Worm (Caenorhabditis elegans): ENCODE results near the gene F01G4.6.

DNA sequence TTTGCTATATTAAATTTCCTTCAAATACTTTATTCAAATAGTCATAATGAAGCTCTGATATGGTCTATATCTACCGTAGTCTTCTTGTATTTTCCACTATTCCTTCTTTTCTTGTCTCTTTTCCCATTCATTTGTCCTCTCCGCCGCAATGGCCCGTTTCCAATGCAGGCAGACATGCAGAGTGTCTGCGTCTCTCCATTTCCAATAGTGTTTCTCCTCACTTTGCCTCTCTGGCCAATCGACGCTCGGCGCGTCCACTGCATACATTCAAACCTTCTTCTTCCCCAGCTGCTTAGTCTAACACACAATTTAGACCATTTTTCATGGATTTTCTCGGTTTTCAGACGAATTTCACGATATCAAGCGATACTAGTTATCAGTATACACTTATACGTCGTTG lies 24.1 kb downstream of the F01G4.6 start:
- TF ChIP-seq ceh-90 (tag; optimal IDR thresholded peaks at IDR 0.05) (no peak), ceh-63 (GFP tag; optimal IDR thresholded peaks at IDR 0.05) (no peak), ceh-82 (tag; optimal IDR thresholded peaks at IDR 0.05) (peak in 1 of 3 experiments; percentile 43)

Measured in whole organism, L1 larva.